Fruit fly (Drosophila melanogaster) whole organism, pupa: ENCODE data around the gene fwe.

Experiments
- CG10348 ChIP-seq: fragments of 200-800 bp; sonication (Bioruptor generic); IDR thresholded peaks from 2 replicates; pipeline ENCODE4 v1.3.6; 2022; ENCODE audit warnings: missing biosample characterization, missing genetic modification characterization
- CG12605 ChIP-seq: fragments of 200-800 bp; sonication (Bioruptor generic); IDR thresholded peaks from 2 replicates; pipeline ENCODE4 v1.3.6; 2022; ENCODE audit warnings: missing biosample characterization, missing genetic modification characterization
- CG13204 ChIP-seq: fragments of 200-800 bp; sonication (Bioruptor generic); optimal IDR thresholded peaks from 2 replicates; lab custom pipeline; 2018; ENCODE audit warnings: missing biosample characterization, mild to moderate bottlenecking, missing genetic modification characterization, moderate library complexity
- CG14655 ChIP-seq: fragments of 200-800 bp; sonication (Bioruptor generic); optimal IDR thresholded peaks from 3 replicates; lab custom pipeline; 2017; ENCODE audit warnings: mild to moderate bottlenecking, missing biosample characterization, missing genetic modification reagents, missing genetic modification characterization
- CG15710 ChIP-seq: fragments of 200-800 bp; sonication (Bioruptor generic); optimal IDR thresholded peaks from 2 replicates; lab custom pipeline; 2018; ENCODE audit warnings: missing biosample characterization, mild to moderate bottlenecking, missing genetic modification characterization, moderate library complexity
- CG17806 ChIP-seq: fragments of 200-800 bp; sonication (Bioruptor generic); optimal IDR thresholded peaks from 2 replicates; lab custom pipeline; 2018; ENCODE audit warnings: missing biosample characterization, mild to moderate bottlenecking, missing genetic modification characterization, moderate library complexity
- CG32121 ChIP-seq: fragments of 200-800 bp; sonication (Bioruptor generic); IDR thresholded peaks from 2 replicates; pipeline ENCODE4 v1.3.6; 2022; ENCODE audit warnings: missing biosample characterization, missing genetic modification characterization
- CG34367 ChIP-seq: fragments of 200-800 bp; sonication (Bioruptor generic); optimal IDR thresholded peaks from 2 replicates; lab custom pipeline; 2018; ENCODE audit warnings: missing biosample characterization, mild to moderate bottlenecking, missing genetic modification characterization
- CG4496 ChIP-seq: fragments of 200-800 bp; sonication (Bioruptor generic); IDR thresholded peaks from 3 replicates; pipeline ENCODE4 v1.3.6; 2022; ENCODE audit warnings: missing biosample characterization, missing genetic modification characterization
- CG8159 ChIP-seq: fragments of 200-800 bp; sonication (Bioruptor generic); optimal IDR thresholded peaks from 3 replicates; lab custom pipeline; 2018; ENCODE audit warnings: missing biosample characterization, mild to moderate bottlenecking, missing genetic modification characterization, moderate library complexity
- CG8301 ChIP-seq: fragments of 200-800 bp; sonication (Bioruptor generic); optimal IDR thresholded peaks from 2 replicates; lab custom pipeline; 2018; ENCODE audit warnings: missing biosample characterization, mild to moderate bottlenecking, missing genetic modification characterization
- CG9948 ChIP-seq: fragments of 200-800 bp; sonication (Bioruptor generic); optimal IDR thresholded peaks from 2 replicates; lab custom pipeline; 2018; ENCODE audit warnings: missing biosample characterization, mild to moderate bottlenecking, missing genetic modification characterization, moderate library complexity
- D1 ChIP-seq: fragments of 200-800 bp; sonication (Bioruptor generic); optimal IDR thresholded peaks from 2 replicates; lab custom pipeline; 2018; ENCODE audit warnings: missing biosample characterization, mild to moderate bottlenecking, missing genetic modification characterization, moderate library complexity
- EcR ChIP-seq: fragments of 200-800 bp; sonication (Bioruptor generic); optimal IDR thresholded peaks from 3 replicates; lab custom pipeline; 2019; ENCODE audit warnings: missing biosample characterization, missing genetic modification characterization, mild to moderate bottlenecking, moderate library complexity, missing genetic modification reagents
- Ets98B ChIP-seq: fragments of 200-800 bp; sonication (Bioruptor generic); IDR thresholded peaks from 2 replicates; pipeline ENCODE4 v1.3.6; 2022; ENCODE audit warnings: missing biosample characterization, missing genetic modification characterization
- Pif1A ChIP-seq: fragments of 200-800 bp; sonication (Bioruptor generic); optimal IDR thresholded peaks from 3 replicates; lab custom pipeline; 2016; ENCODE audit warnings: missing biosample characterization, missing genetic modification characterization
- Pif1B ChIP-seq: fragments of 200-800 bp; sonication (Bioruptor generic); optimal IDR thresholded peaks from 3 replicates; lab custom pipeline; 2016; ENCODE audit warnings: missing biosample characterization, missing genetic modification characterization
- Snoo ChIP-seq: fragments of 200-800 bp; sonication (Bioruptor generic); optimal IDR thresholded peaks from 3 replicates; lab custom pipeline; 2017; ENCODE audit warnings: missing biosample characterization, mild to moderate bottlenecking, missing genetic modification characterization, inconsistent platforms
- fd96Ca ChIP-seq: fragments of 200-800 bp; sonication (Bioruptor generic); IDR thresholded peaks from 3 replicates; pipeline ENCODE4 v1.3.6; 2022; ENCODE audit warnings: missing biosample characterization, missing genetic modification characterization
- gl ChIP-seq: fragments of 200-800 bp; sonication (Bioruptor generic); optimal IDR thresholded peaks from 2 replicates; lab custom pipeline; 2018; ENCODE audit warnings: missing biosample characterization, mild to moderate bottlenecking, missing genetic modification characterization
- rn ChIP-seq: fragments of 200-800 bp; sonication (Bioruptor generic); IDR thresholded peaks from 2 replicates; pipeline ENCODE4 v1.3.6; 2022; ENCODE audit warnings: missing biosample characterization, missing genetic modification characterization

Gene fwe

DNA sequence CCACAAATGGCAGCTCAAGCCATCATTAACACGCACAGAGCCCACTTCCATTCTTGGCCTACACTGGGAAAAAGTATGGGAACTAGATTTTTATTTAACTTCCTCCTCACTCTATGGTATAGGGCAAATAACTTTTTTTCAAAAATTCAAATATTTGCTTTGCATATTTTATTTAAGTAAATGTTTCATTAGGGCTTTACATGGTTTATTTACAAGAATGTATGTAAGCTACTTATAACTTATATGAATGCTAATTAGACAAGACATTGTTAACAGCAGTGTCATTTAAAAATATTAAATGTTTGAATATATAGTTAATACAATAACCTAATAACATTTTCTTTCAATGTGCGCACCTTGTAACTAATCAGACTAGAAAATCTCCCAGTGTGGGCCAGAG lies 40.7 kb downstream of the fwe start:
- TF ChIP-seq Pif1B (GFP tag; lab: Kevin White, UChicago) (no peak), CG8159 (tag; lab: Kevin White, UChicago) (peak; percentile 43), CG17806 (tag; lab: Kevin White, UChicago) (no peak), CG9948 (peak; percentile 25), CG14655 (GFP tag; lab: Kevin White, UChicago) (peak; percentile 50), EcR (no peak), CG13204 (GFP tag; lab: Kevin White, UChicago) (no peak), rn (no peak), CG8301 (peak; percentile 7), CG12605 (GFP tag; lab: Robert Waterston, UW) (no peak), Snoo (no peak), CG34367 (tag; lab: Kevin White, UChicago) (no peak)

DNA sequence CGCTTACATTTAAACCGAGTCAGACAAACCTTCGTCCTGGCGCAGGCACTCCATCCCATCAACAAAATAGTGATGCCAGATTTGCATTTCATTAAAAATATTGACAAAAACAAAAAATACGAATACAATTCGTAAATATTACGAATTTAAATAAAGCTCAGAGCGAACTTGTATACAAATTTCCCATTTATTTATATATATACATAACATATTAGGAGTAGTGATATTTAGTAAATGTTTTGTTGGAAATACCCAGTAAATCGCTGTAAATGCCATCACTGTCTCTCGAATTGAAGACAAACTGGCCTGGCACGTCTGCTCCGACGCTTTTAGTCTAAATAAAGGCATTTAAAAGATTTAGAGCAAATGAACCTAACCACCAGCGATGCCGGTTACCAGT lies 44.0 kb downstream of the fwe start:
- TF ChIP-seq CG13204 (GFP tag; lab: Kevin White, UChicago) = no peak
- no peak for TF ChIP-seq CG8301
- no peak for TF ChIP-seq Snoo
- no peak for TF ChIP-seq Pif1B (GFP tag; lab: Kevin White, UChicago)
- TF ChIP-seq CG14655 (GFP tag; lab: Kevin White, UChicago) = no peak
- no peak for TF ChIP-seq rn
- TF ChIP-seq CG9948 = no peak
- TF ChIP-seq CG34367 (tag; lab: Kevin White, UChicago) = no peak
- no peak for TF ChIP-seq CG10348 (GFP tag; lab: Robert Waterston, UW)
- TF ChIP-seq Ets98B = no peak
- no peak for TF ChIP-seq gl
- no peak for TF ChIP-seq D1 (tag; lab: Kevin White, UChicago)

DNA sequence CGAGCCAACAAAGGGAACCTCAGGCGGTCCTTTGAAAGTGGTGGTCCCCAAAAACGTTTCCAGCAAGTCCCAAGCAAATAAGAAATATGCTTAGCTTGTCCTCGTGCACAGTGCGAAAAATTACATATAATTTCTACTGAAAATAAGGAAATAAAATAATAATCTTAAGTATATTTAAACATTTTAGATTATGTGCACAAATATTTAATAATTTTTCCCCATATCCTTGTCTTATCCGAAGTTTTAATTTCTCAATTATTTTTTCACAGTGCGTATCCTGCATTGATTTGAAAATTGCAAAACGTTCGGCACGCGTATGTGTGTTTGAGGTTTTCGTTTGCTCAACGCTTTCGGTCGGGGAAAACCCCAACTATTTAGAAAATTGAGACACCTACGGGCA lies 44.6 kb downstream of the fwe start:
- TF ChIP-seq rn (no peak), CG15710 (tag; lab: Kevin White, UChicago) (no peak), CG34367 (tag; lab: Kevin White, UChicago) (no peak), Pif1A (GFP tag; lab: Kevin White, UChicago) (no peak), CG8159 (tag; lab: Kevin White, UChicago) (no peak), EcR (no peak), CG4496 (GFP tag; lab: Robert Waterston, UW) (no peak)

DNA sequence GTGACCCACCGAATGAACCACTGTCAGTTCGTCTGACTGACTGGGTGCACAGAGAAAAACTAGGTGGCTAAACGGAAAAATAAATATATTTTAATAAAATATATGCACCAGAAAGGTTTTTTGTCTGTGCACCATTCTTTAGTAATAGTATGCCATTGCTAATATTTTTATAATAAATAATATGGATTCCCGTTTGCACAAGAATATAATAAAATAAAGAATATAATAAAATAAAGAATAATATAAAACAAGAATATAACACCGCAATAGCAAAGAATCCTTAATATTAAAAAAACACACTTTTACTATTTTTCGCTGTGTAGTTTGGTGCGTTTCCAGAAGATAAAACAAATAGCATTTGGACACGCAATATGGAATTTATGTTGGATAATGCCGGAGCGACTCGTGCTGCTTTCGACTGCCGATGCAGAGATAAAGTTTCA lies 47.2 kb downstream of the fwe start:
- peak; percentile 27 for TF ChIP-seq CG14655 (GFP tag; lab: Kevin White, UChicago)
- peak; percentile 1 for TF ChIP-seq CG17806 (tag; lab: Kevin White, UChicago)
- no peak for TF ChIP-seq Ets98B

DNA sequence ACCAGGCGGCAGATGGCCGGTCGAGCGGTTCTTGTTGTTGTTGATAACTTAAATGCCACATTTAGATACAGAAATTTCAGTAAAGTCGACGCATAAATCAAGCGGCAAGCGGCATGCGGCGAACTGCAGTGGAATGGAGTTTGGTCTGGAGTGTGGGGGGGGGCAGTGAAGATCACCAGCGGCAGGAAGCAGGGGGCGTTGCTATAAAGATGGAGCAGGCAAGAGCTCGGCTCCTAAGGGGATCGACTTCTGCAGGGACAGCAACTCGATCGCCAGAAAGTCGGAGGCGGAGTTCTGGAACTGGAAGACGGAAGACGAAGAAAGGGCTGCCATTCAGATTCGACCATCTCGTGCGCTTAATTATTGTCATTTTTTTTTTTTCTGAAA lies 53.0 kb downstream of the fwe start:
- TF ChIP-seq CG32121 (GFP tag; lab: Robert Waterston, UW) = no peak
- TF ChIP-seq EcR = peak; percentile 17
- no peak for TF ChIP-seq Ets98B
- TF ChIP-seq CG13204 (GFP tag; lab: Kevin White, UChicago) = peak; percentile 42

DNA sequence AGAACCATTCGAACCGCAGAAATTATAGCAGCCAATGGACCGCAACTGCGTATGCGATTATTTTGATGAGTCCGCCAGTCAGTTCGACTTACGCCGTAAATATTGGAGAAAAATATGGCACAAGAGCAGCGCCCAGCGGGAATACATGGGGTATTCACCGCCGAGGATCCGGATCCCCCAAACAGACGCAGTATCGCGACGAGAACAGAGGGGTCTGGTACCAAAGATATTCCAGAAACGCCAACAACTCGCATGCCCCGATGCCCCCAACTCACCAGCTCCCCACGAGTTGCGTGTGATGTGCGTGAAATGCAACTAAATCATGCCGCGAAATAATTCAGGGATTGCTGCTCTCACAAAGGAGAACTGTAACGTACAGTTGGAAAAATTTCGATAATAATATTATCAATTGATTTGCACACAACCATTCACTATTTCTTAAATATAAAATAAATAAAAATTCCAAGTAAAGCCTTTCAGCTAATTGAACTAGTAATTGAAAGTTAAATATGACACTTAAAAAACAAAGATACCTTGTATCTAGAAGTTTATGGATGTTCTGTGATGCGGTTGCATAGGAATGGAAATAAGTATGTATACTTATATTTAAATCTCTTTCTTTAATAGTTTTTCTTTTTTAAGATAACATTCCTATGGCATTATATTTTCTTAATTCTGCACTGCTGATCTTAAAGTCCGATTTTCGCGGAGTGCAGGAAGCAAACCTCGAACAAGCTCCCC lies 53.6 kb downstream of the fwe start:
- TF ChIP-seq CG13204 (GFP tag; lab: Kevin White, UChicago) = peak; percentile 38
- TF ChIP-seq CG17806 (tag; lab: Kevin White, UChicago) = peak; percentile 69
- no peak for TF ChIP-seq gl
- TF ChIP-seq CG4496 (GFP tag; lab: Robert Waterston, UW) = 0 out of 3 replicates have a peak, but pooled peaks have one; percentile 50
- no peak for TF ChIP-seq Ets98B
- TF ChIP-seq CG8301 = peak; percentile 59
- TF ChIP-seq Snoo = peak; percentile 44
- peak; percentile 52 for TF ChIP-seq CG34367 (tag; lab: Kevin White, UChicago)
- TF ChIP-seq Pif1A (GFP tag; lab: Kevin White, UChicago) = peak; percentile 64
- TF ChIP-seq CG32121 (GFP tag; lab: Robert Waterston, UW) = no peak
- peak; percentile 41 for TF ChIP-seq EcR
- TF ChIP-seq D1 (tag; lab: Kevin White, UChicago) = no peak
- no peak for TF ChIP-seq CG12605 (GFP tag; lab: Robert Waterston, UW)
- peak; percentile 55 for TF ChIP-seq Pif1B (GFP tag; lab: Kevin White, UChicago)
- no peak for TF ChIP-seq rn
- TF ChIP-seq CG9948 = peak; percentile 80
- peak; percentile 92 for TF ChIP-seq CG8159 (tag; lab: Kevin White, UChicago)
- peak; percentile 78 for TF ChIP-seq CG15710 (tag; lab: Kevin White, UChicago)
- peak; percentile 85 for TF ChIP-seq CG14655 (GFP tag; lab: Kevin White, UChicago)
- no peak for TF ChIP-seq fd96Ca
- no peak for TF ChIP-seq CG10348 (GFP tag; lab: Robert Waterston, UW)

DNA sequence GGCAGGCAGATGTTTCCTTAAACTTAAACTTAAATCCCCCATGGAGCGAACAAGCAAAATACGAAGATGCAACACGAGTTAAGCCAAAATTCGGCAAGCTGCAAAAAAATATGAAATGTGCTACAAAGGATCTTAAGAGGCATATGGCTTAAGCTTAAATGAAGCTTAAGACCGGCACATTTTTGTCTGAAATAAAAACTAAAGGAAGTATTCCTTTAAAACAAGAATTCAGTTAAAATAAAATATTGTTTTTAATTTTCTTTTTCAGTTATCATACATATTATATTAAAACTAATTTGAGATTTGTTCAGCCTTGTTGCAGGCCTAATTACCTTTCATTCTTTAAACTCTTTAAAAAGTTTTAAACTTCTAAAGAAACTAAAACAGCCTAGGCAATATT lies 54.3 kb downstream of the fwe start:
- TF ChIP-seq Snoo = peak; percentile 8
- peak; percentile 29 for TF ChIP-seq CG8159 (tag; lab: Kevin White, UChicago)
- TF ChIP-seq CG10348 (GFP tag; lab: Robert Waterston, UW) = no peak
